Fruit fly (Drosophila melanogaster): ENCODE results near the gene pkm.
A peak's percentile ranks its signal among the peaks of the same experiment; 100 is the strongest.

Gene pkm

dm6 chrX:11559728-11560724 is 23.9 kb downstream of the pkm start (continued):
- TF ChIP-seq gt (GFP tag; IDR thresholded peaks at IDR 0.05) (0 out of 2 replicates have a peak, but pooled peaks have one; percentile 26), CG13424 (tag; optimal IDR thresholded peaks at IDR 0.05) (peak; percentile 91), CG3847 (GFP tag; IDR thresholded peaks at IDR 0.05) (peak; percentile 70), CG1024 (GFP tag; IDR thresholded peaks at IDR 0.05) (no peak), Dek (tag; optimal IDR thresholded peaks at IDR 0.05) (peak; percentile 90), Deaf1 (tag; optimal IDR thresholded peaks at IDR 0.05) (peak; percentile 73), Gug (GFP tag; IDR thresholded peaks at IDR 0.05) (0 out of 4 replicates have a peak, but pooled peaks have one; percentile 17), Opbp (GFP tag; IDR thresholded peaks at IDR 0.05; ENCODE audit: partially characterized antibody) (no peak), dati (GFP tag; IDR thresholded peaks at IDR 0.05) (no peak), Hand (GFP tag; optimal IDR thresholded peaks at IDR 0.05) (peak; percentile 82), ara (GFP tag; IDR thresholded peaks at IDR 0.05) (no peak), al (GFP tag; IDR thresholded peaks at IDR 0.05) (peak; percentile 67), D19B (GFP tag; optimal IDR thresholded peaks at IDR 0.05) (peak; percentile 62), btn (GFP tag; optimal IDR thresholded peaks at IDR 0.05) (no peak), CG11456 (GFP tag; IDR thresholded peaks at IDR 0.05) (0 out of 3 replicates have a peak, but pooled peaks have one; percentile 28), bbx (GFP tag; IDR thresholded peaks at IDR 0.05; ENCODE audit: partially characterized antibody) (no peak; the same call in 1 of the 2 replicates), CG2116 (GFP tag; optimal IDR thresholded peaks at IDR 0.05) (peak; percentile 54), grn (GFP tag; optimal IDR thresholded peaks at IDR 0.05) (no peak), mirr (GFP tag; optimal IDR thresholded peaks at IDR 0.05) (peak; percentile 13), CG8765 (GFP tag; IDR thresholded peaks at IDR 0.05) (no peak), Ada2b (GFP tag; IDR thresholded peaks at IDR 0.05) (peak; percentile 64), nerfin-1 (tag; optimal IDR thresholded peaks at IDR 0.05) (peak; percentile 82), sima (GFP tag; optimal IDR thresholded peaks at IDR 0.05) (no peak), Atf6 (GFP tag; IDR thresholded peaks at IDR 0.05) (peak; percentile 81), CG32772 (GFP tag; IDR thresholded peaks at IDR 0.05) (peak; percentile 56), CG4360 (GFP tag; IDR thresholded peaks at IDR 0.05) (no peak), CG7357 (GFP tag; IDR thresholded peaks at IDR 0.05) (peak; percentile 60; the same call in 2 of the 3 replicates), CG4730 (GFP tag; IDR thresholded peaks at IDR 0.05) (peak; percentile 39; the same call in 1 of the 2 replicates), CG17359 (tag; optimal IDR thresholded peaks at IDR 0.05) (peak; percentile 88), danr (GFP tag; IDR thresholded peaks at IDR 0.05) (peak; percentile 55; the same call in 1 of the 2 replicates), Dbx (GFP tag; IDR thresholded peaks at IDR 0.05) (peak; percentile 70; the same call in 2 of the 3 replicates), hb (GFP tag; IDR thresholded peaks at IDR 0.05; ENCODE audit: partially characterized antibody) (no peak), CG9215 (GFP tag; IDR thresholded peaks at IDR 0.05) (peak; percentile 76), TFAM (GFP tag; optimal IDR thresholded peaks at IDR 0.05) (no peak), CG6765 (GFP tag; optimal IDR thresholded peaks at IDR 0.05) (peak; percentile 82), Lim3 (GFP tag; IDR thresholded peaks at IDR 0.05) (no peak), Bgb (GFP tag; IDR thresholded peaks at IDR 0.05; ENCODE audit: partially characterized antibody) (no peak), Dip2 (GFP tag; IDR thresholded peaks at IDR 0.05) (no peak), kni (GFP tag; optimal IDR thresholded peaks at IDR 0.05) (peak; percentile 58), tgo (GFP tag; IDR thresholded peaks at IDR 0.05) (peak; percentile 72), zen (tag; optimal IDR thresholded peaks at IDR 0.05) (peak; percentile 42), Doc2 (GFP tag; IDR thresholded peaks at IDR 0.05) (no peak), abd-A (tag; optimal IDR thresholded peaks at IDR 0.05) (no peak), dan (GFP tag; IDR thresholded peaks at IDR 0.05) (no peak), da (GFP tag; optimal IDR thresholded peaks at IDR 0.05) (no peak), gro (GFP tag; optimal IDR thresholded peaks at IDR 0.05) (no peak), odd (GFP tag; optimal IDR thresholded peaks at IDR 0.05) (peak; percentile 86), CG10431 (GFP tag; optimal IDR thresholded peaks at IDR 0.05) (no peak), br (optimal IDR thresholded peaks at IDR 0.05) (no peak), Sin3A (optimal IDR thresholded peaks at IDR 0.05) (no peak)
